Fruit fly (Drosophila melanogaster) whole organism, adult: ENCODE data around the gene Gga.

Source experiments
- CG11617 ChIP-seq: fragments of 200-800 bp; sonication (Bioruptor generic); optimal IDR thresholded peaks from 2 replicates; lab custom pipeline; 2017; ENCODE audit warnings: mild to moderate bottlenecking, missing biosample characterization, missing genetic modification reagents, missing genetic modification characterization
- CG12768 ChIP-seq: fragments of 200-800 bp; sonication (Bioruptor generic); optimal IDR thresholded peaks from 2 replicates; lab custom pipeline; 2017; ENCODE audit warnings: missing biosample characterization, missing genetic modification characterization, mild to moderate bottlenecking, moderate library complexity, missing genetic modification reagents
- CG14711 ChIP-seq: fragments of 200-800 bp; sonication (Bioruptor generic); optimal IDR thresholded peaks from 2 replicates; lab custom pipeline; 2018; ENCODE audit warnings: missing biosample characterization, mild to moderate bottlenecking, missing genetic modification characterization, moderate library complexity
- CG1620 ChIP-seq: fragments of 200-800 bp; sonication (Bioruptor generic); optimal IDR thresholded peaks from 2 replicates; lab custom pipeline; 2016; ENCODE audit warnings: missing biosample characterization, missing genetic modification characterization
- CG33017 ChIP-seq: fragments of 200-800 bp; sonication (Bioruptor generic); optimal IDR thresholded peaks from 2 replicates; lab custom pipeline; 2018; ENCODE audit warnings: missing biosample characterization, mild to moderate bottlenecking, missing genetic modification characterization, moderate library complexity
- CG5204 ChIP-seq: fragments of 200-800 bp; sonication (Bioruptor generic); optimal IDR thresholded peaks from 2 replicates; lab custom pipeline; 2016; ENCODE audit warnings: missing biosample characterization, missing genetic modification characterization
- CG7045 ChIP-seq: fragments of 200-800 bp; sonication (Bioruptor generic); optimal IDR thresholded peaks from 2 replicates; lab custom pipeline; 2017; ENCODE audit warnings: missing biosample characterization, mild to moderate bottlenecking, missing genetic modification characterization
- CG7101 ChIP-seq: fragments of 200-800 bp; sonication (Bioruptor generic); optimal IDR thresholded peaks from 2 replicates; lab custom pipeline; 2018; ENCODE audit warnings: missing biosample characterization, mild to moderate bottlenecking, missing genetic modification characterization, moderate library complexity
- Clk ChIP-seq: fragments of 200-800 bp; sonication (Bioruptor generic); optimal IDR thresholded peaks from 2 replicates; lab custom pipeline; 2017; ENCODE audit warnings: missing biosample characterization, missing genetic modification characterization
- Crg-1 ChIP-seq: fragments of 200-800 bp; sonication (Bioruptor generic); optimal IDR thresholded peaks from 2 replicates; lab custom pipeline; 2016; ENCODE audit warnings: missing biosample characterization, missing genetic modification characterization
- bab1 ChIP-seq: fragments of 200-800 bp; sonication (Bioruptor generic); optimal IDR thresholded peaks from 3 replicates; lab custom pipeline; 2019; ENCODE audit warnings: missing biosample characterization, mild to moderate bottlenecking, missing genetic modification characterization, moderate library complexity
- cic ChIP-seq: fragments of 200-800 bp; sonication (Bioruptor generic); optimal IDR thresholded peaks from 2 replicates; lab custom pipeline; 2017; ENCODE audit warnings: missing biosample characterization, mild to moderate bottlenecking, missing genetic modification characterization, moderate library complexity
- cnc ChIP-seq, 2 experiments: fragments of >200 bp; optimal IDR thresholded peaks; 2 replicates each; lab custom pipeline; 2017
- kay ChIP-seq: fragments of 200-800 bp; sonication (Bioruptor generic); peaks from one replicate; lab custom pipeline; 2016; ENCODE audit warnings: missing biosample characterization, missing genetic modification characterization, borderline replicate concordance
- ovo ChIP-seq: fragments of 200-800 bp; sonication (Bioruptor generic); optimal IDR thresholded peaks from 2 replicates; lab custom pipeline; 2016; ENCODE audit warnings: missing biosample characterization, missing genetic modification characterization
- pad ChIP-seq: fragments of 200-800 bp; sonication (Bioruptor generic); optimal IDR thresholded peaks from 3 replicates; lab custom pipeline; 2017; ENCODE audit warnings: missing biosample characterization, missing genetic modification characterization, mild to moderate bottlenecking, moderate library complexity, missing genetic modification reagents
- tj ChIP-seq: fragments of 200-800 bp; sonication (Bioruptor generic); optimal IDR thresholded peaks from 3 replicates; lab custom pipeline; 2017; ENCODE audit warnings: missing biosample characterization, mild to moderate bottlenecking, missing genetic modification characterization, moderate library complexity
- toe ChIP-seq: fragments of 200-800 bp; sonication (Bioruptor generic); optimal IDR thresholded peaks from 2 replicates; lab custom pipeline; 2016; ENCODE audit warnings: missing biosample characterization, missing genetic modification characterization

Gga gene

dm6 chrX:9652006-9652405 is 51.2 kb downstream of the Gga start:
- no peak for TF ChIP-seq CG7101 (tag; lab: Kevin White, UChicago)
- no peak for TF ChIP-seq Crg-1 (GFP tag; lab: Kevin White, UChicago)
- no peak for TF ChIP-seq toe (GFP tag; lab: Kevin White, UChicago)
- no peak for TF ChIP-seq CG5204 (GFP tag; lab: Kevin White, UChicago)
- TF ChIP-seq cnc (optimal IDR thresholded peaks at IDR 0.05; lab: Kevin White, UChicago), result no peak
- TF ChIP-seq tj, result no peak
- TF ChIP-seq bab1 (GFP tag; lab: Kevin White, UChicago), result no peak
- no peak for TF ChIP-seq ovo
- no peak for TF ChIP-seq CG1620 (GFP tag; lab: Kevin White, UChicago)
- no peak for TF ChIP-seq CG11617 (GFP tag; lab: Kevin White, UChicago)
- TF ChIP-seq CG12768 (GFP tag; lab: Kevin White, UChicago), result no peak
- no peak for TF ChIP-seq kay (GFP tag; lab: Kevin White, UChicago)

DNA sequence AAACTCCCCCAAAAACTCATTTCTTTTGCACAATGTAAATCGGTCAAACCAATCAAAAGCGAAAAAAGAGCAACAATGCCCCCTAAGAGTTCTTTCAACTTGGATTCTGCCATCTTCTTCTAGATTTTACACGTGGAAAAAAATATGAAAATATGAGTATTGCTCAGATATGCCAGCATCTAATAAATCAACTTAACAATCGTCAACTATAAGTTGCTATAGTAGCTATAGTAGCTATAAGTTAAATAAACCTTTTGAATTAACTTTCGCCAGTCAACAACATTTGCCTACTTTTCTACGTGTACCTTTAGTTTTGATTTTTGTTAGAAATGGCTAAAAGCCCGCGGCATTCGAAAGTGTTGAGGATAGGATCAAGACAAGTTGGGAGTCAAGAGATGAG is 52.4 kb downstream of the Gga start:
- TF ChIP-seq cic (GFP tag; lab: Kevin White, UChicago) (no peak), CG33017 (no peak), ovo (no peak), CG11617 (GFP tag; lab: Kevin White, UChicago) (no peak), CG7045 (GFP tag; lab: Kevin White, UChicago) (no peak), CG7101 (tag; lab: Kevin White, UChicago) (no peak), Clk (GFP tag; lab: Kevin White, UChicago) (no peak), tj (no peak), pad (GFP tag; lab: Kevin White, UChicago) (no peak), CG12768 (GFP tag; lab: Kevin White, UChicago) (no peak), CG1620 (GFP tag; lab: Kevin White, UChicago) (no peak), CG14711 (no peak)
